Worm (Caenorhabditis elegans) whole organism, L1 larva: ENCODE results near the gene gcy-14.

ENCODE experiments used
- efl-1 ChIP-seq, 4 experiments: fragments of 150-350 bp; optimal IDR thresholded peaks in 3 of 4; peaks in 1 of 4; 1 replicate in 1 of 4; 2 replicates in 3 of 4; lab custom pipeline; 2014; ENCODE audit warnings: missing biosample characterization in 2 of 4, missing genetic modification characterization in 2 of 4, missing genetic modification reagents in 2 of 4
- efl-3 ChIP-seq: fragments of 200-800 bp; sonication (Bioruptor generic); optimal IDR thresholded peaks from 2 replicates; lab custom pipeline; 2018; ENCODE audit warnings: mild to moderate bottlenecking, missing genetic modification characterization, missing compliant biosample characterization
- elt-2 ChIP-seq: sonication (generic microtip); optimal IDR thresholded peaks from 2 replicates; lab custom pipeline; 2016; ENCODE audit warnings: missing genetic modification characterization, mild to moderate bottlenecking, inconsistent platforms, missing compliant biosample characterization, missing genetic modification reagents
- fos-1 ChIP-seq: fragments of 150-350 bp; optimal IDR thresholded peaks from 2 replicates; lab custom pipeline; 2014; ENCODE audit warnings: missing biosample characterization, missing genetic modification characterization
- jun-1 ChIP-seq: fragments of 150-350 bp; optimal IDR thresholded peaks from 2 replicates; lab custom pipeline; 2014; ENCODE audit warnings: missing biosample characterization, missing genetic modification reagents, missing genetic modification characterization
- nhr-28 ChIP-seq: fragments of 150-350 bp; optimal IDR thresholded peaks from 2 replicates; lab custom pipeline; 2014; ENCODE audit warnings: missing biosample characterization, missing genetic modification characterization
- tbx-2 ChIP-seq: sonication (generic microtip); optimal IDR thresholded peaks from 2 replicates; lab custom pipeline; 2016; ENCODE audit warnings: missing genetic modification characterization, missing compliant biosample characterization
- xbp-1 ChIP-seq: sonication (generic microtip); optimal IDR thresholded peaks from 2 replicates; lab custom pipeline; 2016; ENCODE audit warnings: missing genetic modification characterization, missing compliant biosample characterization
- ztf-11 ChIP-seq, 2 experiments: sonication (generic microtip); optimal IDR thresholded peaks; 2 replicates each; lab custom pipeline; 2016 to 2017; ENCODE audit warnings: missing genetic modification characterization in 2 of 2, missing biosample characterization in 1 of 2, missing compliant biosample characterization in 1 of 2

ce11 chrV:14876257-14876656, 8.2 kb upstream of the gcy-14 start:
- TF ChIP-seq tbx-2 (tag; lab: Kevin White, UChicago) (peak; percentile 21), jun-1 (no peak), ztf-11 (tag; optimal IDR thresholded peaks at IDR 0.05; lab: Kevin White, UChicago) (no peak), efl-1 (optimal IDR thresholded peaks at IDR 0.05; lab: Kevin White, UChicago) (peak; percentile 20 to 45), efl-1 (GFP tag; optimal IDR thresholded peaks at IDR 0.05 in 1 of 2; lab: Kevin White, UChicago) (peak in 1 of 2 experiments; percentile 82), nhr-28 (tag; lab: Kevin White, UChicago) (no peak), xbp-1 (tag; lab: Kevin White, UChicago) (peak; percentile 25), efl-3 (GFP tag; lab: Kevin White, UChicago) (no peak), fos-1 (tag; lab: Kevin White, UChicago) (no peak), elt-2 (tag; lab: Kevin White, UChicago) (peak; percentile 20)
